Fruit fly (Drosophila melanogaster) whole organism, embryonic: ENCODE results near the gene Obp93a.

Source experiments
- Abd-B ChIP-seq: fragments of 200-800 bp; sonication (Bioruptor generic); optimal IDR thresholded peaks from 2 replicates; lab custom pipeline; 2018; ENCODE audit warnings: missing biosample characterization, mild to moderate bottlenecking, missing genetic modification characterization, moderate library complexity
- Awh ChIP-seq: fragments of 200-800 bp; sonication (Bioruptor generic); IDR thresholded peaks from 2 replicates; pipeline ENCODE4, ENCODE4 v1.3.6; 2022; ENCODE audit warnings: missing biosample characterization, missing genetic modification characterization
- Bgb ChIP-seq: fragments of 200-800 bp; sonication (Bioruptor generic); IDR thresholded peaks from 2 replicates; pipeline ENCODE4 v1.3.6; 2022; ENCODE audit warnings: missing biosample characterization, missing genetic modification characterization; ENCODE audit not compliant: partially characterized antibody
- Blimp-1 ChIP-seq: fragments of 200-800 bp; sonication (Bioruptor generic); optimal IDR thresholded peaks from 3 replicates; lab custom pipeline; 2018; ENCODE audit warnings: missing biosample characterization, missing genetic modification characterization, mild to moderate bottlenecking, moderate library complexity, missing genetic modification reagents
- BtbVII ChIP-seq: fragments of 200-800 bp; sonication (Bioruptor generic); optimal IDR thresholded peaks from 3 replicates; lab custom pipeline; 2017; ENCODE audit warnings: missing biosample characterization, mild to moderate bottlenecking, missing genetic modification characterization
- C15 ChIP-seq: fragments of 200-800 bp; sonication (Bioruptor generic); IDR thresholded peaks from 3 replicates; pipeline ENCODE4 v1.3.6; 2022; ENCODE audit warnings: missing biosample characterization, missing genetic modification characterization
- CG11504 ChIP-seq: fragments of 200-800 bp; sonication (Bioruptor generic); optimal IDR thresholded peaks from 3 replicates; lab custom pipeline; 2019; ENCODE audit warnings: missing biosample characterization, mild to moderate bottlenecking, missing genetic modification characterization, moderate library complexity
- CG11696 ChIP-seq: fragments of 200-800 bp; sonication (Bioruptor generic); IDR thresholded peaks from 2 replicates; pipeline ENCODE4 v1.3.6; 2022; ENCODE audit warnings: missing biosample characterization, missing genetic modification characterization
- CG12155 ChIP-seq: fragments of 200-800 bp; sonication (Bioruptor generic); optimal IDR thresholded peaks from 3 replicates; lab custom pipeline; 2016; ENCODE audit warnings: missing biosample characterization, missing genetic modification characterization
- CG13296 ChIP-seq: fragments of 200-800 bp; sonication (Bioruptor generic); optimal IDR thresholded peaks from 3 replicates; lab custom pipeline; 2018; ENCODE audit warnings: missing biosample characterization, mild to moderate bottlenecking, missing genetic modification characterization
- CG13624 ChIP-seq: fragments of 200-800 bp; sonication (Bioruptor generic); optimal IDR thresholded peaks from 2 replicates; lab custom pipeline; 2016; ENCODE audit warnings: missing biosample characterization, missing genetic modification characterization
- CG14710 ChIP-seq: fragments of 200-800 bp; sonication (Bioruptor generic); optimal IDR thresholded peaks from 3 replicates; lab custom pipeline; 2019; ENCODE audit warnings: missing biosample characterization, mild to moderate bottlenecking, missing genetic modification characterization, moderate library complexity
- CG15479 ChIP-seq: fragments of 200-800 bp; sonication (Bioruptor generic); optimal IDR thresholded peaks from 3 replicates; lab custom pipeline; 2019; ENCODE audit warnings: missing biosample characterization, mild to moderate bottlenecking, missing genetic modification characterization, moderate library complexity
- CG15601 ChIP-seq: fragments of 200-800 bp; sonication (Bioruptor generic); optimal IDR thresholded peaks from 3 replicates; lab custom pipeline; 2019; ENCODE audit warnings: missing biosample characterization, mild to moderate bottlenecking, missing genetic modification characterization, moderate library complexity
- CG2199 ChIP-seq: fragments of 200-800 bp; sonication (Bioruptor generic); IDR thresholded peaks from 3 replicates; pipeline ENCODE4 v1.3.6; 2022; ENCODE audit warnings: missing biosample characterization, missing genetic modification characterization
- CG2712 ChIP-seq: fragments of 200-800 bp; optimal IDR thresholded peaks from 3 replicates; lab custom pipeline; 2019; ENCODE audit warnings: missing biosample characterization, mild to moderate bottlenecking, missing genetic modification characterization, moderate library complexity
- CG30403 ChIP-seq: fragments of 200-800 bp; sonication (Bioruptor generic); optimal IDR thresholded peaks from 3 replicates; lab custom pipeline; 2016; ENCODE audit warnings: missing biosample characterization, missing genetic modification characterization
- CG31441 ChIP-seq: fragments of 200-800 bp; sonication (Bioruptor generic); IDR thresholded peaks from 2 replicates; pipeline ENCODE4 v1.3.6; 2022; ENCODE audit warnings: missing biosample characterization, missing genetic modification characterization
- CG4282 ChIP-seq: fragments of 200-800 bp; sonication (Bioruptor generic); optimal IDR thresholded peaks from 2 replicates; lab custom pipeline; 2016; ENCODE audit warnings: missing biosample characterization, missing genetic modification characterization
- CG5245 ChIP-seq: fragments of 200-800 bp; sonication (Bioruptor generic); optimal IDR thresholded peaks from 3 replicates; lab custom pipeline; 2016; ENCODE audit warnings: missing biosample characterization, missing genetic modification characterization
- CG8290 ChIP-seq, 3 experiments: fragments of 200-800 bp; sonication (Bioruptor generic); optimal IDR thresholded peaks; 2 replicates each; lab custom pipeline; 2016 to 2019; ENCODE audit warnings: missing biosample characterization in 3 of 3, missing genetic modification characterization in 3 of 3, mild to moderate bottlenecking in 2 of 3, moderate library complexity in 1 of 3
- CG8359 ChIP-seq: fragments of 200-800 bp; sonication (Bioruptor generic); optimal IDR thresholded peaks from 2 replicates; lab custom pipeline; 2017; ENCODE audit warnings: missing biosample characterization, mild to moderate bottlenecking, missing genetic modification characterization, borderline replicate concordance
- CG9932 ChIP-seq: fragments of 200-800 bp; sonication (Bioruptor generic); IDR thresholded peaks from 2 replicates; pipeline ENCODE4 v1.3.6; 2022; ENCODE audit warnings: missing biosample characterization, missing genetic modification characterization
- CoRest ChIP-seq: fragments of 200-800 bp; sonication (Bioruptor generic); optimal IDR thresholded peaks from 3 replicates; lab custom pipeline; 2018; ENCODE audit warnings: missing biosample characterization, mild to moderate bottlenecking, missing genetic modification characterization, moderate library complexity
- Dbx ChIP-seq: fragments of 200-800 bp; sonication (Bioruptor generic); IDR thresholded peaks from 3 replicates; pipeline ENCODE4 v1.3.6; 2022; ENCODE audit warnings: missing biosample characterization, missing genetic modification characterization
- Dip3 ChIP-seq: fragments of 200-800 bp; sonication (Bioruptor generic); optimal IDR thresholded peaks from 3 replicates; lab custom pipeline; 2016; ENCODE audit warnings: missing biosample characterization, missing genetic modification characterization
- Doc3 ChIP-seq: fragments of 200-800 bp; sonication (Bioruptor generic); IDR thresholded peaks from 3 replicates; pipeline ENCODE4 v1.3.6; 2022; ENCODE audit warnings: missing biosample characterization, missing genetic modification characterization; ENCODE audit not compliant: partially characterized antibody
- GATAe ChIP-seq: fragments of 200-800 bp; sonication (Bioruptor generic); conservative IDR thresholded peaks from 2 replicates; pipeline ENCODE4 v1.3.6; 2022; ENCODE audit warnings: missing biosample characterization, missing genetic modification characterization
- HmgD ChIP-seq: fragments of 200-800 bp; sonication (Bioruptor generic); optimal IDR thresholded peaks from 3 replicates; lab custom pipeline; 2016; ENCODE audit warnings: missing biosample characterization, missing genetic modification characterization
- Hsf ChIP-seq: fragments of 200-800 bp; sonication (Bioruptor generic); optimal IDR thresholded peaks from 3 replicates; lab custom pipeline; 2016; ENCODE audit warnings: missing biosample characterization, missing genetic modification characterization
- Max ChIP-seq: fragments of 200-800 bp; sonication (Bioruptor generic); optimal IDR thresholded peaks from 2 replicates; lab custom pipeline; 2016; ENCODE audit warnings: missing biosample characterization, mild to moderate bottlenecking, missing genetic modification characterization
- Ssrp ChIP-seq: fragments of 200-800 bp; sonication (Bioruptor generic); optimal IDR thresholded peaks from 2 replicates; lab custom pipeline; 2018; ENCODE audit warnings: missing biosample characterization, mild to moderate bottlenecking, missing genetic modification characterization, moderate library complexity
- Xbp1 ChIP-seq: fragments of 200-800 bp; sonication (Bioruptor generic); optimal IDR thresholded peaks from 3 replicates; lab custom pipeline; 2016; ENCODE audit warnings: missing biosample characterization, mild to moderate bottlenecking, missing genetic modification characterization
- ato ChIP-seq: fragments of 200-800 bp; sonication (Bioruptor generic); IDR thresholded peaks from 2 replicates; pipeline ENCODE4 v1.3.6; 2022; ENCODE audit warnings: missing biosample characterization, missing genetic modification characterization; ENCODE audit not compliant: partially characterized antibody
- bab2 ChIP-seq: fragments of 200-800 bp; sonication (Bioruptor generic); optimal IDR thresholded peaks from 2 replicates; lab custom pipeline; 2016; ENCODE audit warnings: missing biosample characterization, missing genetic modification characterization
- fru ChIP-seq: fragments of >200 bp; optimal IDR thresholded peaks from 2 replicates; lab custom pipeline; 2017
- gro ChIP-seq: fragments of 200-800 bp; sonication (Bioruptor generic); optimal IDR thresholded peaks from 2 replicates; lab custom pipeline; 2016; ENCODE audit warnings: missing biosample characterization, missing genetic modification characterization
- mirr ChIP-seq: fragments of 200-800 bp; sonication (Bioruptor generic); optimal IDR thresholded peaks from 3 replicates; lab custom pipeline; 2018; ENCODE audit warnings: missing biosample characterization, mild to moderate bottlenecking, missing genetic modification characterization
- otp ChIP-seq: fragments of 200-800 bp; sonication (Bioruptor generic); IDR thresholded peaks from 3 replicates; pipeline ENCODE4, ENCODE4 v1.3.6; 2022; ENCODE audit warnings: missing biosample characterization, missing genetic modification characterization
- peb ChIP-seq: fragments of 200-800 bp; sonication (Bioruptor generic); IDR thresholded peaks from 2 replicates; pipeline ENCODE4 v1.3.6; 2022; ENCODE audit warnings: missing biosample characterization, missing genetic modification characterization
- pfk ChIP-seq: fragments of 200-800 bp; sonication (Bioruptor generic); optimal IDR thresholded peaks from 2 replicates; lab custom pipeline; 2018; ENCODE audit warnings: missing biosample characterization, mild to moderate bottlenecking, missing genetic modification characterization, moderate library complexity
- pros ChIP-seq: fragments of 200-800 bp; sonication (Bioruptor generic); optimal IDR thresholded peaks from 3 replicates; lab custom pipeline; 2019; ENCODE audit warnings: missing biosample characterization, mild to moderate bottlenecking, missing genetic modification characterization, moderate library complexity
- psq ChIP-seq: fragments of 200-800 bp; sonication (Bioruptor generic); optimal IDR thresholded peaks from 2 replicates; lab custom pipeline; 2017; ENCODE audit warnings: missing biosample characterization, missing genetic modification characterization
- sima ChIP-seq: fragments of 200-800 bp; sonication (Bioruptor generic); optimal IDR thresholded peaks from 2 replicates; lab custom pipeline; 2016; ENCODE audit warnings: missing biosample characterization, missing genetic modification characterization
- sna ChIP-seq: fragments of 200-800 bp; sonication (Bioruptor generic); IDR thresholded peaks from 2 replicates; pipeline ENCODE4 v1.3.6; 2022; ENCODE audit warnings: missing biosample characterization, missing genetic modification characterization; ENCODE audit not compliant: partially characterized antibody
- toy ChIP-seq: fragments of 200-800 bp; sonication (Bioruptor generic); IDR thresholded peaks from 2 replicates; pipeline ENCODE4 v1.3.6; 2022; ENCODE audit warnings: missing biosample characterization, missing genetic modification characterization
- trh ChIP-seq: fragments of 200-800 bp; sonication (Bioruptor generic); optimal IDR thresholded peaks from 2 replicates; lab custom pipeline; 2016; ENCODE audit warnings: missing biosample characterization, missing genetic modification characterization
- twi ChIP-seq: fragments of 200-800 bp; optimal IDR thresholded peaks from 2 replicates; lab custom pipeline; 2019; ENCODE audit warnings: missing biosample characterization, mild to moderate bottlenecking, missing genetic modification characterization, moderate library complexity
- unc-4 ChIP-seq: fragments of 200-800 bp; sonication (Bioruptor generic); IDR thresholded peaks from 2 replicates; pipeline ENCODE4 v1.3.6; 2022; ENCODE audit warnings: missing biosample characterization, missing genetic modification characterization; ENCODE audit not compliant: partially characterized antibody
- zen2 ChIP-seq: fragments of 200-800 bp; sonication (Bioruptor generic); IDR thresholded peaks from 3 replicates; pipeline ENCODE4 v1.3.6; 2022; ENCODE audit warnings: missing biosample characterization, missing genetic modification characterization; ENCODE audit not compliant: partially characterized antibody

Obp93a gene

dm6 chr3R:21155931-21156488 is 26.5 kb upstream of the Obp93a start (continued):
- TF ChIP-seq CG8359 (GFP tag; lab: Kevin White, UChicago) = no peak
- TF ChIP-seq sna (GFP tag; lab: Robert Waterston, UW) = peak; percentile 71
- no peak for TF ChIP-seq Ssrp (tag; lab: Kevin White, UChicago)
- TF ChIP-seq C15 (GFP tag; lab: Robert Waterston, UW) = no peak
- peak; percentile 6 for TF ChIP-seq Hsf (GFP tag; lab: Kevin White, UChicago)
- no peak for TF ChIP-seq GATAe
- TF ChIP-seq psq (GFP tag; lab: Kevin White, UChicago) = no peak
- no peak for TF ChIP-seq CG30403 (GFP tag; lab: Kevin White, UChicago)
- peak; percentile 65 for TF ChIP-seq CG12155
- no peak for TF ChIP-seq Max (GFP tag; lab: Kevin White, UChicago)
- TF ChIP-seq twi (tag; lab: Kevin White, UChicago) = no peak
- TF ChIP-seq Bgb (GFP tag; lab: Robert Waterston, UW) = peak; percentile 49
- TF ChIP-seq Xbp1 (GFP tag; lab: Kevin White, UChicago) = no peak
- no peak for TF ChIP-seq CG8290 (GFP tag; optimal IDR thresholded peaks at IDR 0.05; lab: Kevin White, UChicago)
- peak in 1 of 2 experiments; percentile 29 for TF ChIP-seq CG8290 (tag; optimal IDR thresholded peaks at IDR 0.05; lab: Kevin White, UChicago)
- no peak for TF ChIP-seq gro (GFP tag; lab: Kevin White, UChicago)
- TF ChIP-seq fru (lab: Kevin White, UChicago) = no peak
- TF ChIP-seq CG13624 (GFP tag; lab: Kevin White, UChicago) = no peak
- peak; percentile 36 for TF ChIP-seq Dip3 (GFP tag; lab: Kevin White, UChicago)
- no peak for TF ChIP-seq Dbx (GFP tag; lab: Robert Waterston, UW)
- TF ChIP-seq pfk (GFP tag; lab: Kevin White, UChicago) = no peak
- TF ChIP-seq pros (GFP tag; lab: Kevin White, UChicago) = no peak
- no peak for TF ChIP-seq otp
- peak; percentile 24 for TF ChIP-seq Abd-B
- TF ChIP-seq peb (GFP tag; lab: Robert Waterston, UW) = no peak
- TF ChIP-seq CG31441 (GFP tag; lab: Robert Waterston, UW) = no peak; the same call in 1 of the 2 replicates
- TF ChIP-seq CG15601 (tag; lab: Kevin White, UChicago) = no peak
- peak; percentile 38 for TF ChIP-seq HmgD (GFP tag; lab: Kevin White, UChicago)
- TF ChIP-seq trh (GFP tag; lab: Kevin White, UChicago) = no peak
- TF ChIP-seq CG15479 (GFP tag; lab: Kevin White, UChicago) = no peak
- no peak for TF ChIP-seq CG2199 (GFP tag; lab: Robert Waterston, UW)
- no peak for TF ChIP-seq bab2 (GFP tag; lab: Kevin White, UChicago)
- no peak for TF ChIP-seq CG5245
- TF ChIP-seq Doc3 (GFP tag; lab: Robert Waterston, UW) = no peak
- no peak for TF ChIP-seq Blimp-1
- TF ChIP-seq CG14710 (tag; lab: Kevin White, UChicago) = peak; percentile 68
- peak; percentile 26 for TF ChIP-seq CG11504 (tag; lab: Kevin White, UChicago)
- TF ChIP-seq CG13296 (GFP tag; lab: Kevin White, UChicago) = no peak
- TF ChIP-seq sima = no peak
- no peak for TF ChIP-seq toy
- TF ChIP-seq unc-4 (GFP tag; lab: Robert Waterston, UW) = peak; percentile 60
- TF ChIP-seq CG4282 (GFP tag; lab: Kevin White, UChicago) = no peak
- peak; percentile 39; the same call in 1 of the 3 replicates for TF ChIP-seq zen2
- peak; percentile 68 for TF ChIP-seq ato (GFP tag; lab: Robert Waterston, UW)
- TF ChIP-seq CoRest (tag; lab: Kevin White, UChicago) = peak; percentile 63
- peak; percentile 18 for TF ChIP-seq CG2712 (tag; lab: Kevin White, UChicago)
- TF ChIP-seq CG11696 = no peak
- TF ChIP-seq Awh (GFP tag; lab: Robert Waterston, UW) = no peak
- no peak for TF ChIP-seq mirr (GFP tag; lab: Kevin White, UChicago)
- TF ChIP-seq CG9932 (GFP tag; lab: Robert Waterston, UW) = no peak
- TF ChIP-seq BtbVII = no peak
